Fruit fly (Drosophila melanogaster) whole organism, embryonic: ENCODE data around the gene CG11951.

ENCODE experiments used
- B-H1 ChIP-seq: fragments of 200-800 bp; sonication (Bioruptor generic); IDR thresholded peaks from 3 replicates; pipeline ENCODE4 v1.3.6; 2022; ENCODE audit warnings: missing biosample characterization, missing genetic modification characterization
- B-H2 ChIP-seq: fragments of 200-800 bp; sonication (Bioruptor generic); optimal IDR thresholded peaks from 2 replicates; lab custom pipeline; 2018; ENCODE audit warnings: missing biosample characterization, mild to moderate bottlenecking, missing genetic modification characterization
- CG15601 ChIP-seq: fragments of 200-800 bp; sonication (Bioruptor generic); optimal IDR thresholded peaks from 3 replicates; lab custom pipeline; 2019; ENCODE audit warnings: missing biosample characterization, mild to moderate bottlenecking, missing genetic modification characterization, moderate library complexity
- CG17361 ChIP-seq: fragments of 200-800 bp; sonication (Bioruptor generic); IDR thresholded peaks from 3 replicates; pipeline ENCODE4 v1.3.6; 2022; ENCODE audit warnings: missing biosample characterization, missing genetic modification characterization
- CG1832 ChIP-seq: fragments of 200-800 bp; sonication (Bioruptor generic); optimal IDR thresholded peaks from 2 replicates; lab custom pipeline; 2017; ENCODE audit warnings: missing biosample characterization, mild to moderate bottlenecking, missing genetic modification characterization, inconsistent platforms
- CG3281 ChIP-seq: fragments of 200-800 bp; sonication (Bioruptor generic); optimal IDR thresholded peaks from 3 replicates; lab custom pipeline; 2017; ENCODE audit warnings: missing biosample characterization, mild to moderate bottlenecking, missing genetic modification characterization
- CG34224 ChIP-seq: fragments of 200-800 bp; sonication (Bioruptor generic); IDR thresholded peaks from 3 replicates; pipeline ENCODE4 v1.3.6; 2022; ENCODE audit warnings: missing biosample characterization, missing genetic modification characterization; ENCODE audit not compliant: partially characterized antibody
- CG34422 ChIP-seq: fragments of 200-800 bp; sonication (Bioruptor generic); IDR thresholded peaks from 3 replicates; pipeline ENCODE4 v1.3.6; 2022; ENCODE audit warnings: missing biosample characterization, missing genetic modification characterization
- CG3995 ChIP-seq: fragments of 200-800 bp; sonication (Bioruptor generic); optimal IDR thresholded peaks from 3 replicates; lab custom pipeline; 2016; ENCODE audit warnings: missing biosample characterization, missing genetic modification characterization
- CG42726 ChIP-seq: fragments of 200-800 bp; sonication (Bioruptor generic); IDR thresholded peaks from 2 replicates; pipeline ENCODE4 v1.3.6; 2022; ENCODE audit warnings: missing biosample characterization, missing genetic modification characterization; ENCODE audit not compliant: partially characterized antibody
- CG43689 ChIP-seq: fragments of 200-800 bp; sonication (Bioruptor generic); IDR thresholded peaks from 2 replicates; pipeline ENCODE4 v1.3.6; 2022; ENCODE audit warnings: missing biosample characterization, missing genetic modification characterization
- CG6683 ChIP-seq: fragments of 200-800 bp; sonication (Bioruptor generic); optimal IDR thresholded peaks from 2 replicates; lab custom pipeline; 2017; ENCODE audit warnings: missing biosample characterization, mild to moderate bottlenecking, missing genetic modification characterization, missing genetic modification reagents
- CG7928 ChIP-seq: fragments of 200-800 bp; sonication (Bioruptor generic); optimal IDR thresholded peaks from 2 replicates; lab custom pipeline; 2017; ENCODE audit warnings: missing biosample characterization, mild to moderate bottlenecking, missing genetic modification characterization
- CG8089 ChIP-seq: fragments of 200-800 bp; sonication (Bioruptor generic); optimal IDR thresholded peaks from 3 replicates; lab custom pipeline; 2016; ENCODE audit warnings: missing biosample characterization, missing genetic modification characterization
- CHES-1-like ChIP-seq: fragments of 200-800 bp; sonication (Bioruptor generic); optimal IDR thresholded peaks from 2 replicates; lab custom pipeline; 2016; ENCODE audit warnings: missing biosample characterization, missing genetic modification characterization
- Deaf1 ChIP-seq: fragments of 200-800 bp; optimal IDR thresholded peaks from 3 replicates; lab custom pipeline; 2019; ENCODE audit warnings: missing biosample characterization, mild to moderate bottlenecking, missing genetic modification characterization, moderate library complexity
- Elba2 ChIP-seq: fragments of 200-800 bp; sonication (Bioruptor generic); optimal IDR thresholded peaks from 3 replicates; lab custom pipeline; 2016; ENCODE audit warnings: missing biosample characterization, missing genetic modification characterization
- Ets97D ChIP-seq: fragments of 200-800 bp; sonication (Bioruptor generic); optimal IDR thresholded peaks from 3 replicates; lab custom pipeline; 2016; ENCODE audit warnings: missing biosample characterization, missing genetic modification characterization
- Fer3 ChIP-seq: fragments of 200-800 bp; sonication (Bioruptor generic); optimal IDR thresholded peaks from 2 replicates; lab custom pipeline; 2018; ENCODE audit warnings: missing biosample characterization, mild to moderate bottlenecking, missing genetic modification characterization, moderate library complexity
- H2.0 ChIP-seq: fragments of 200-800 bp; sonication (Bioruptor generic); IDR thresholded peaks from 2 replicates; pipeline ENCODE4 v1.3.6; 2022; ENCODE audit warnings: missing biosample characterization, missing genetic modification characterization
- Hey ChIP-seq: fragments of 200-800 bp; sonication (Bioruptor generic); optimal IDR thresholded peaks from 3 replicates; lab custom pipeline; 2018; ENCODE audit warnings: missing biosample characterization, mild to moderate bottlenecking, missing genetic modification characterization
- Hr51 ChIP-seq, 2 experiments: fragments of 200-800 bp; sonication (Bioruptor generic); optimal IDR thresholded peaks; 2 replicates in 1 of 2; 3 replicates in 1 of 2; lab custom pipeline; 2016 to 2018; ENCODE audit warnings: missing biosample characterization in 2 of 2, missing genetic modification characterization in 2 of 2, mild to moderate bottlenecking in 1 of 2, moderate library complexity in 1 of 2
- Lim3 ChIP-seq: fragments of 200-800 bp; sonication (Bioruptor generic); IDR thresholded peaks from 2 replicates; pipeline ENCODE4 v1.3.6; 2022; ENCODE audit warnings: missing biosample characterization, missing genetic modification characterization
- ab ChIP-seq: fragments of 200-800 bp; sonication (Bioruptor generic); optimal IDR thresholded peaks from 2 replicates; lab custom pipeline; 2016; ENCODE audit warnings: missing biosample characterization, missing genetic modification characterization
- ash1 ChIP-seq: fragments of 200-800 bp; sonication (Bioruptor generic); optimal IDR thresholded peaks from 2 replicates; lab custom pipeline; 2018; ENCODE audit warnings: missing biosample characterization, mild to moderate bottlenecking, missing genetic modification characterization
- bcd ChIP-seq: fragments of 200-800 bp; sonication (Bioruptor generic); optimal IDR thresholded peaks from 2 replicates; lab custom pipeline; 2017; ENCODE audit warnings: missing biosample characterization, mild to moderate bottlenecking, missing genetic modification characterization
- dan ChIP-seq: fragments of 200-800 bp; sonication (Bioruptor generic); IDR thresholded peaks from 2 replicates; pipeline ENCODE4 v1.3.6; 2022; ENCODE audit warnings: missing biosample characterization, missing genetic modification characterization
- dm ChIP-seq: fragments of 200-800 bp; sonication (Bioruptor generic); optimal IDR thresholded peaks from 3 replicates; lab custom pipeline; 2016; ENCODE audit warnings: missing biosample characterization, missing genetic modification characterization
- dpn ChIP-seq, 2 experiments: fragments of 200-800 bp; sonication (Bioruptor generic); optimal IDR thresholded peaks; 3 replicates each; lab custom pipeline; 2016; ENCODE audit warnings: missing biosample characterization in 2 of 2, missing genetic modification characterization in 2 of 2
- emc ChIP-seq: fragments of 200-800 bp; sonication (Bioruptor generic); optimal IDR thresholded peaks from 2 replicates; lab custom pipeline; 2016; ENCODE audit warnings: missing biosample characterization, missing genetic modification characterization
- grau ChIP-seq: fragments of 200-800 bp; optimal IDR thresholded peaks from 3 replicates; lab custom pipeline; 2019; ENCODE audit warnings: missing biosample characterization, mild to moderate bottlenecking, missing genetic modification characterization, moderate library complexity
- gro ChIP-seq: fragments of 200-800 bp; sonication (Bioruptor generic); optimal IDR thresholded peaks from 2 replicates; lab custom pipeline; 2016; ENCODE audit warnings: missing biosample characterization, missing genetic modification characterization
- gsb ChIP-seq: fragments of 200-800 bp; sonication (Bioruptor generic); IDR thresholded peaks from 2 replicates; pipeline ENCODE4 v1.3.6; 2022; ENCODE audit warnings: missing biosample characterization, missing genetic modification characterization
- hkb ChIP-seq, 2 experiments: fragments of 200-800 bp in 1 of 2; fragments of >200 bp in 1 of 2; sonication (Bioruptor generic) in 1 of 2; IDR thresholded peaks in 1 of 2; optimal IDR thresholded peaks in 1 of 2; 2 replicates each; pipeline versions ENCODE4 v1.3.6 to Lab custom; 2017 to 2022; ENCODE audit warnings: missing biosample characterization in 1 of 2, missing genetic modification characterization in 1 of 2
- hth ChIP-seq: fragments of >200 bp; optimal IDR thresholded peaks from 2 replicates; lab custom pipeline; 2017; ENCODE audit warnings: inconsistent platforms
- jigr1 ChIP-seq: fragments of 200-800 bp; sonication (Bioruptor generic); IDR thresholded peaks from 3 replicates; pipeline ENCODE4 v1.3.6; 2022; ENCODE audit warnings: missing biosample characterization, missing genetic modification characterization
- luna ChIP-seq: fragments of 200-800 bp; sonication (Bioruptor generic); optimal IDR thresholded peaks from 2 replicates; lab custom pipeline; 2016; ENCODE audit warnings: missing biosample characterization, missing genetic modification characterization
- mld ChIP-seq: fragments of 200-800 bp; sonication (Bioruptor generic); IDR thresholded peaks from 3 replicates; pipeline ENCODE4 v1.3.6; 2022; ENCODE audit warnings: missing biosample characterization, missing genetic modification characterization; ENCODE audit not compliant: partially characterized antibody
- nmo ChIP-seq: fragments of 200-800 bp; sonication (Bioruptor generic); optimal IDR thresholded peaks from 2 replicates; lab custom pipeline; 2018; ENCODE audit warnings: missing biosample characterization, mild to moderate bottlenecking, missing genetic modification characterization, moderate library complexity
- phol ChIP-seq: fragments of 200-800 bp; sonication (Bioruptor generic); optimal IDR thresholded peaks from 3 replicates; lab custom pipeline; 2018; ENCODE audit warnings: missing biosample characterization, mild to moderate bottlenecking, missing genetic modification characterization, moderate library complexity
- pros ChIP-seq: fragments of 200-800 bp; sonication (Bioruptor generic); optimal IDR thresholded peaks from 3 replicates; lab custom pipeline; 2019; ENCODE audit warnings: missing biosample characterization, mild to moderate bottlenecking, missing genetic modification characterization, moderate library complexity
- sens ChIP-seq: fragments of 200-800 bp; sonication (Bioruptor generic); peaks from one replicate; lab custom pipeline; 2016; ENCODE audit warnings: missing biosample characterization, missing genetic modification characterization
- sim ChIP-seq: fragments of 200-800 bp; sonication (Bioruptor generic); IDR thresholded peaks from 2 replicates; pipeline ENCODE4 v1.3.6; 2022; ENCODE audit warnings: missing biosample characterization, missing genetic modification characterization
- stc ChIP-seq: fragments of 200-800 bp; sonication (Bioruptor generic); IDR thresholded peaks from 2 replicates; pipeline ENCODE4 v1.3.6; 2022; ENCODE audit warnings: missing biosample characterization, missing genetic modification characterization
- tap ChIP-seq: fragments of 200-800 bp; optimal IDR thresholded peaks from 3 replicates; lab custom pipeline; 2019; ENCODE audit warnings: missing biosample characterization, mild to moderate bottlenecking, missing genetic modification characterization, moderate library complexity
- tio ChIP-seq: fragments of 200-800 bp; sonication (Bioruptor generic); optimal IDR thresholded peaks from 2 replicates; lab custom pipeline; 2017; ENCODE audit warnings: missing biosample characterization, missing genetic modification characterization, inconsistent platforms
- tx ChIP-seq: fragments of 200-800 bp; sonication (Bioruptor generic); optimal IDR thresholded peaks from 2 replicates; lab custom pipeline; 2016; ENCODE audit warnings: missing biosample characterization, missing genetic modification characterization
- unc-4 ChIP-seq: fragments of 200-800 bp; sonication (Bioruptor generic); IDR thresholded peaks from 2 replicates; pipeline ENCODE4 v1.3.6; 2022; ENCODE audit warnings: missing biosample characterization, missing genetic modification characterization; ENCODE audit not compliant: partially characterized antibody
- vnd ChIP-seq: fragments of 200-800 bp; sonication (Bioruptor generic); IDR thresholded peaks from 3 replicates; pipeline ENCODE4 v1.3.6; 2022; ENCODE audit warnings: missing biosample characterization, missing genetic modification characterization; ENCODE audit not compliant: partially characterized antibody
- wdn ChIP-seq: fragments of 200-800 bp; sonication (Bioruptor generic); IDR thresholded peaks from 2 replicates; pipeline ENCODE4 v1.3.6; 2022; ENCODE audit warnings: missing biosample characterization, missing genetic modification characterization
- zfh2 ChIP-seq: fragments of 200-800 bp; sonication (Bioruptor generic); optimal IDR thresholded peaks from 2 replicates; lab custom pipeline; 2016; ENCODE audit warnings: missing biosample characterization, missing genetic modification characterization

CG11951 gene

dm6 chr3R:29214262-29214661 lies 24.3 kb downstream of the CG11951 start (continued):
- TF ChIP-seq wdn = peak; percentile 99
- peak; percentile 97 for TF ChIP-seq Elba2
- peak; percentile 99 for TF ChIP-seq CG34422 (GFP tag; lab: Robert Waterston, UW)
- TF ChIP-seq B-H2 = peak; percentile 99
- peak; percentile 92 for TF ChIP-seq ash1 (GFP tag; lab: Kevin White, UChicago)
- peak; percentile 98 for TF ChIP-seq CG43689 (GFP tag; lab: Robert Waterston, UW)
- TF ChIP-seq sim (GFP tag; lab: Robert Waterston, UW) = peak; percentile 99
- TF ChIP-seq dan (GFP tag; lab: Robert Waterston, UW) = peak; percentile 98
- TF ChIP-seq sens (GFP tag; lab: Kevin White, UChicago) = peak; percentile 100
- peak; percentile 99 for TF ChIP-seq nmo (GFP tag; lab: Kevin White, UChicago)
- no peak for TF ChIP-seq hkb (optimal IDR thresholded peaks at IDR 0.05; lab: Kevin White, UChicago)
- TF ChIP-seq hkb (GFP tag; IDR thresholded peaks at IDR 0.05; lab: Robert Waterston, UW) = peak; percentile 100
- peak; percentile 94 for TF ChIP-seq jigr1 (GFP tag; lab: Robert Waterston, UW)
- TF ChIP-seq Fer3 (tag; lab: Kevin White, UChicago) = peak; percentile 99
- TF ChIP-seq CG3995 (GFP tag; lab: Kevin White, UChicago) = peak; percentile 88
- TF ChIP-seq pros (GFP tag; lab: Kevin White, UChicago) = peak; percentile 68
- peak; percentile 99 for TF ChIP-seq B-H1
- TF ChIP-seq Ets97D (GFP tag; lab: Kevin White, UChicago) = peak; percentile 96
- TF ChIP-seq unc-4 (GFP tag; lab: Robert Waterston, UW) = no peak
- TF ChIP-seq mld (GFP tag; lab: Robert Waterston, UW) = no peak
- TF ChIP-seq dpn (GFP tag; optimal IDR thresholded peaks at IDR 0.05; lab: Kevin White, UChicago) = peak; percentile 99
- peak; percentile 97 for TF ChIP-seq Lim3 (GFP tag; lab: Robert Waterston, UW)
- TF ChIP-seq CG17361 (GFP tag; lab: Robert Waterston, UW) = peak; percentile 98
- peak; percentile 99 for TF ChIP-seq CG8089
- peak; percentile 99 for TF ChIP-seq bcd (GFP tag; lab: Kevin White, UChicago)
- TF ChIP-seq Deaf1 (tag; lab: Kevin White, UChicago) = peak; percentile 89
- peak; percentile 98 for TF ChIP-seq tx (GFP tag; lab: Kevin White, UChicago)
- peak; percentile 27; the same call in 1 of the 2 replicates for TF ChIP-seq CG42726 (GFP tag; lab: Robert Waterston, UW)
- TF ChIP-seq CG15601 = peak; percentile 99
- TF ChIP-seq zfh2 (GFP tag; lab: Kevin White, UChicago) = peak; percentile 99
- TF ChIP-seq luna (GFP tag; lab: Kevin White, UChicago) = peak; percentile 96
- no peak for TF ChIP-seq CG1832
- peak; percentile 99 for TF ChIP-seq H2.0 (GFP tag; lab: Robert Waterston, UW)
- no peak for TF ChIP-seq vnd (GFP tag; lab: Robert Waterston, UW)
- peak; percentile 99 for TF ChIP-seq CHES-1-like (GFP tag; lab: Kevin White, UChicago)
- peak; percentile 98 for TF ChIP-seq dm
- no peak for TF ChIP-seq hth (lab: Kevin White, UChicago)
- TF ChIP-seq Hey = peak; percentile 97
- TF ChIP-seq ab (GFP tag; lab: Kevin White, UChicago) = peak; percentile 98
- peak; percentile 99 for TF ChIP-seq Hr51 (GFP tag; optimal IDR thresholded peaks at IDR 0.05; lab: Kevin White, UChicago)
- TF ChIP-seq grau (tag; lab: Kevin White, UChicago) = peak; percentile 98
- TF ChIP-seq phol (tag; lab: Kevin White, UChicago) = peak; percentile 98
- TF ChIP-seq tap (tag; lab: Kevin White, UChicago) = peak; percentile 99
- TF ChIP-seq CG6683 = peak; percentile 98
- TF ChIP-seq emc (GFP tag; lab: Kevin White, UChicago) = peak; percentile 97
- peak; percentile 98 for TF ChIP-seq gsb
- peak; percentile 99 for TF ChIP-seq CG3281 (GFP tag; lab: Kevin White, UChicago)
- peak; percentile 99 for TF ChIP-seq stc (GFP tag; lab: Robert Waterston, UW)
- peak; percentile 25; the same call in 1 of the 3 replicates for TF ChIP-seq CG34224 (GFP tag; lab: Robert Waterston, UW)
- TF ChIP-seq gro = peak; percentile 99
- peak; percentile 99 for TF ChIP-seq tio (GFP tag; lab: Kevin White, UChicago)
- peak; percentile 86 for TF ChIP-seq CG7928 (GFP tag; lab: Kevin White, UChicago)
